Worm (Caenorhabditis elegans): ENCODE data around the gene snf-10.

DNA sequence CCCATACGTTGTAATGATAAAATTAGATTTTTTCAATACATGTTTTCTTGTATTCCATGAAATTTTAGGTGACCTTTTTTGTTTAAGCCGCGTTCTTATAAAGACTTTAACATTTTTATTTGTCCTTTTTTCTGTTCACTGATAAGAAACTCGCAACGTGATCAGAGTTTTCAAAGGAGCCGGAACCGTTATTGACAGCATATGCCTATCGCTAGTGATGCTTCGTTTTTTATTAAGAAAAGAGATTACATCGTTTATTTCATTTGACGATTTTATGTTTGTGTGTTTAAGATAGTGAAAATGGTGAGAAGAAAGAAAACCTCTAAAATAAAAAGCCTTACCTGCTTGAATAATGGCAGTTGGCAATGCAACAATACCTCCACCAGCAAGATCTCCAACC, 8.0 kb downstream of the snf-10 start:
- TF ChIP-seq W03F9.2 (tag; optimal IDR thresholded peaks at IDR 0.05) (no peak), dao-5 (tag; optimal IDR thresholded peaks at IDR 0.05) (no peak)
